Fruit fly (Drosophila melanogaster): ENCODE results near the gene Afg3l2.

Gene Afg3l2

dm6 chr3L:17216263-17216662, 25.7 kb downstream of the Afg3l2 start (continued):
- no peak for TF ChIP-seq CG9727 (GFP tag; optimal IDR thresholded peaks at IDR 0.05)
- TF ChIP-seq phol (tag; optimal IDR thresholded peaks at IDR 0.05), result peak; percentile 44
- no peak for TF ChIP-seq gce (GFP tag; IDR thresholded peaks at IDR 0.05)
- TF ChIP-seq CG18262 (tag; optimal IDR thresholded peaks at IDR 0.05), result peak; percentile 7
- no peak for TF ChIP-seq pita (GFP tag; optimal IDR thresholded peaks at IDR 0.05)
- TF ChIP-seq bsh (GFP tag; optimal IDR thresholded peaks at IDR 0.05), result peak in 1 of 2 experiments; percentile 59
- no peak for TF ChIP-seq wek (GFP tag; optimal IDR thresholded peaks at IDR 0.05)
- no peak for TF ChIP-seq CG43689 (GFP tag; IDR thresholded peaks at IDR 0.05)
- TF ChIP-seq pan (optimal IDR thresholded peaks at IDR 0.05), result no peak
- no peak for TF ChIP-seq pan (GFP tag; optimal IDR thresholded peaks at IDR 0.05 in 1 of 2, IDR thresholded peaks at IDR 0.05 in 1 of 2)
- peak; percentile 15 for TF ChIP-seq CoRest (tag; optimal IDR thresholded peaks at IDR 0.05)
- peak; percentile 4 for TF ChIP-seq CG1603 (tag; optimal IDR thresholded peaks at IDR 0.05)
- TF ChIP-seq tgo (GFP tag; IDR thresholded peaks at IDR 0.05), result no peak
- 0 out of 2 replicates have a peak, but pooled peaks have one; percentile 5 for TF ChIP-seq Ptx1 (GFP tag; IDR thresholded peaks at IDR 0.05)
- TF ChIP-seq CG14965 (GFP tag; optimal IDR thresholded peaks at IDR 0.05; ENCODE audit: borderline replicate concordance), result no peak
- TF ChIP-seq CG30431 (GFP tag; optimal IDR thresholded peaks at IDR 0.05), result no peak
- TF ChIP-seq Eip74EF (GFP tag; optimal IDR thresholded peaks at IDR 0.05), result no peak
- TF ChIP-seq wdn (GFP tag; IDR thresholded peaks at IDR 0.05), result no peak
- TF ChIP-seq grau (tag; optimal IDR thresholded peaks at IDR 0.05), result peak; percentile 30
- TF ChIP-seq YL-1 (GFP tag; optimal IDR thresholded peaks at IDR 0.05), result no peak
- TF ChIP-seq CG6254 (GFP tag; optimal IDR thresholded peaks at IDR 0.05), result no peak
- no peak for TF ChIP-seq HLH4C (GFP tag; IDR thresholded peaks at IDR 0.05; ENCODE audit: partially characterized antibody)
- TF ChIP-seq Nf-YB (GFP tag; optimal IDR thresholded peaks at IDR 0.05), result no peak
- TF ChIP-seq CG17186 (GFP tag; optimal IDR thresholded peaks at IDR 0.05), result no peak
- no peak for TF ChIP-seq nerfin-2 (GFP tag; IDR thresholded peaks at IDR 0.05; ENCODE audit: partially characterized antibody)
- no peak for TF ChIP-seq maf-S (GFP tag; optimal IDR thresholded peaks at IDR 0.05)
- no peak for TF ChIP-seq Opbp (GFP tag; IDR thresholded peaks at IDR 0.05; ENCODE audit: partially characterized antibody)
- no peak for TF ChIP-seq NfI (GFP tag; optimal IDR thresholded peaks at IDR 0.05)
- TF ChIP-seq Atf3 (GFP tag; optimal IDR thresholded peaks at IDR 0.05), result no peak
- no peak for TF ChIP-seq CG12104 (GFP tag; optimal IDR thresholded peaks at IDR 0.05)
- TF ChIP-seq lov (optimal IDR thresholded peaks at IDR 0.05), result no peak
- TF ChIP-seq lov (GFP tag; IDR thresholded peaks at IDR 0.05), result no peak
- TF ChIP-seq lbe (GFP tag; optimal IDR thresholded peaks at IDR 0.05), result no peak
- TF ChIP-seq CG10209 (GFP tag; optimal IDR thresholded peaks at IDR 0.05), result no peak
- TF ChIP-seq CG14860 (GFP tag; IDR thresholded peaks at IDR 0.05; ENCODE audit: partially characterized antibody), result no peak
- no peak for TF ChIP-seq CG9609 (GFP tag; optimal IDR thresholded peaks at IDR 0.05)
- TF ChIP-seq tin (GFP tag; optimal IDR thresholded peaks at IDR 0.05), result no peak
- no peak for TF ChIP-seq CG17912 (GFP tag; optimal IDR thresholded peaks at IDR 0.05)
- TF ChIP-seq CG11504 (tag; optimal IDR thresholded peaks at IDR 0.05), result peak; percentile 55
- TF ChIP-seq psq (GFP tag; optimal IDR thresholded peaks at IDR 0.05), result no peak
- peak; percentile 47; the same call in 1 of the 2 replicates for TF ChIP-seq Xrp1 (GFP tag; IDR thresholded peaks at IDR 0.05)
- no peak for TF ChIP-seq gt (GFP tag; IDR thresholded peaks at IDR 0.05)
- TF ChIP-seq BEAF-32 (GFP tag; optimal IDR thresholded peaks at IDR 0.05), result no peak
- peak; percentile 21 for TF ChIP-seq nerfin-1 (tag; optimal IDR thresholded peaks at IDR 0.05)
- no peak for TF ChIP-seq HHEX (GFP tag; optimal IDR thresholded peaks at IDR 0.05)
- TF ChIP-seq CG3995 (GFP tag; optimal IDR thresholded peaks at IDR 0.05), result no peak
- TF ChIP-seq Elba2 (GFP tag; optimal IDR thresholded peaks at IDR 0.05), result no peak
- TF ChIP-seq Dip3 (GFP tag; optimal IDR thresholded peaks at IDR 0.05), result no peak
- TF ChIP-seq Lim3 (GFP tag; IDR thresholded peaks at IDR 0.05), result no peak
- TF ChIP-seq Hr39 (optimal IDR thresholded peaks at IDR 0.05), result no peak
- TF ChIP-seq CG8924 (tag; optimal IDR thresholded peaks at IDR 0.05), result no peak
